Worm (Caenorhabditis elegans) whole organism, L1 larva: Measurements from ENCODE around the gene cls-3.

Experiments used
- C16A3.4 ChIP-seq: fragments of 150-350 bp; optimal IDR thresholded peaks from 2 replicates; lab custom pipeline; 2014; ENCODE audit warnings: missing biosample characterization, missing genetic modification characterization
- C34B4.2 ChIP-seq: sonication (generic microtip); optimal IDR thresholded peaks from 2 replicates; lab custom pipeline; 2017; ENCODE audit warnings: mild to moderate bottlenecking, missing genetic modification characterization, missing compliant biosample characterization
- blmp-1 ChIP-seq: fragments of 150-350 bp; optimal IDR thresholded peaks from 2 replicates; lab custom pipeline; 2014; ENCODE audit warnings: missing biosample characterization, missing genetic modification characterization
- ceh-8 ChIP-seq: fragments of 200-800 bp; sonication (Bioruptor generic); optimal IDR thresholded peaks from 2 replicates; lab custom pipeline; 2018; ENCODE audit warnings: mild to moderate bottlenecking, missing genetic modification characterization, moderate library complexity, missing compliant biosample characterization
- ceh-88 ChIP-seq: fragments of 200-800 bp; sonication (Bioruptor generic); IDR thresholded peaks from 2 replicates; pipeline ENCODE4 v1.3.6; 2022; ENCODE audit warnings: missing genetic modification characterization, missing compliant biosample characterization
- ceh-90 ChIP-seq: sonication (generic microtip); optimal IDR thresholded peaks from 2 replicates; lab custom pipeline; 2016; ENCODE audit warnings: missing genetic modification characterization, missing compliant biosample characterization
- ces-1 ChIP-seq: fragments of 150-350 bp; optimal IDR thresholded peaks from 2 replicates; lab custom pipeline; 2014; ENCODE audit warnings: missing biosample characterization, missing genetic modification reagents, missing genetic modification characterization
- dpl-1 ChIP-seq, 3 experiments: fragments of 150-350 bp in 2 of 3; sonication (generic microtip) in 1 of 3; optimal IDR thresholded peaks; 2 replicates each; lab custom pipeline; 2014 to 2017; ENCODE audit warnings: missing biosample characterization in 3 of 3, missing genetic modification characterization in 3 of 3, missing genetic modification reagents in 3 of 3
- dsc-1 ChIP-seq: sonication (generic microtip); optimal IDR thresholded peaks from 2 replicates; lab custom pipeline; 2016; ENCODE audit warnings: mild to moderate bottlenecking, missing genetic modification characterization, missing compliant biosample characterization
- efl-1 ChIP-seq, 4 experiments: fragments of 150-350 bp; optimal IDR thresholded peaks in 3 of 4; peaks in 1 of 4; 1 replicate in 1 of 4; 2 replicates in 3 of 4; lab custom pipeline; 2014; ENCODE audit warnings: missing biosample characterization in 2 of 4, missing genetic modification characterization in 2 of 4, missing genetic modification reagents in 2 of 4
- egl-27 ChIP-seq, 2 experiments: fragments of 150-350 bp in 1 of 2; sonication (generic microtip); optimal IDR thresholded peaks; 3 replicates each; lab custom pipeline; 2017 to 2018; ENCODE audit warnings: missing biosample characterization in 2 of 2, missing genetic modification characterization in 2 of 2, missing genetic modification reagents in 2 of 2
- elt-2 ChIP-seq: sonication (generic microtip); optimal IDR thresholded peaks from 2 replicates; lab custom pipeline; 2016; ENCODE audit warnings: missing genetic modification characterization, mild to moderate bottlenecking, inconsistent platforms, missing compliant biosample characterization, missing genetic modification reagents
- elt-3 ChIP-seq, 6 experiments: fragments of 150-350 bp in 1 of 6; sonication (generic microtip); optimal IDR thresholded peaks; 2 replicates each; lab custom pipeline; 2017 to 2018; ENCODE audit warnings: missing biosample characterization in 6 of 6, missing genetic modification characterization in 6 of 6, inconsistent platforms in 1 of 6
- hpl-2 ChIP-seq: fragments of 150-350 bp; optimal IDR thresholded peaks from 2 replicates; lab custom pipeline; 2014; ENCODE audit warnings: missing biosample characterization, missing genetic modification reagents, missing genetic modification characterization
- isw-1 ChIP-seq: fragments of 200-800 bp; sonication (Bioruptor generic); IDR thresholded peaks from 2 replicates; pipeline ENCODE4 v1.3.6; 2022; ENCODE audit warnings: missing genetic modification characterization, missing compliant biosample characterization
- jun-1 ChIP-seq: fragments of 150-350 bp; optimal IDR thresholded peaks from 2 replicates; lab custom pipeline; 2014; ENCODE audit warnings: missing biosample characterization, missing genetic modification reagents, missing genetic modification characterization
- lin-13 ChIP-seq: fragments of 150-350 bp; optimal IDR thresholded peaks from 2 replicates; lab custom pipeline; 2014; ENCODE audit warnings: missing biosample characterization, missing genetic modification reagents, missing genetic modification characterization
- lin-14 ChIP-seq: fragments of 200-800 bp; sonication (Bioruptor generic); optimal IDR thresholded peaks from 2 replicates; lab custom pipeline; 2018; ENCODE audit warnings: mild to moderate bottlenecking, missing genetic modification characterization, moderate library complexity, missing compliant biosample characterization
- lin-39 ChIP-seq: fragments of 150-350 bp; optimal IDR thresholded peaks from 2 replicates; lab custom pipeline; 2014; ENCODE audit warnings: missing biosample characterization, missing genetic modification reagents, missing genetic modification characterization
- lsy-2 ChIP-seq, 2 experiments: fragments of 150-350 bp; optimal IDR thresholded peaks; 2 replicates each; lab custom pipeline; 2014; ENCODE audit warnings: missing biosample characterization in 2 of 2, missing genetic modification characterization in 2 of 2
- mab-9 ChIP-seq: fragments of 200-800 bp; sonication (Bioruptor generic); IDR thresholded peaks from 2 replicates; pipeline ENCODE4 v1.3.6; 2022; ENCODE audit warnings: missing genetic modification reagents, missing genetic modification characterization, missing compliant biosample characterization
- mep-1 ChIP-seq: fragments of 150-350 bp; optimal IDR thresholded peaks from 2 replicates; lab custom pipeline; 2014; ENCODE audit warnings: missing biosample characterization, missing genetic modification characterization
- nhr-19 ChIP-seq: fragments of 200-800 bp; sonication (Bioruptor generic); conservative IDR thresholded peaks from 2 replicates; pipeline ENCODE4 v1.3.6; 2022; ENCODE audit warnings: missing genetic modification characterization, missing compliant biosample characterization
- nhr-20 ChIP-seq: sonication (generic microtip); optimal IDR thresholded peaks from 2 replicates; lab custom pipeline; 2016; ENCODE audit warnings: mild to moderate bottlenecking, missing genetic modification characterization, missing compliant biosample characterization
- nhr-76 ChIP-seq: sonication (generic microtip); optimal IDR thresholded peaks from 2 replicates; lab custom pipeline; 2017; ENCODE audit warnings: missing biosample characterization, missing genetic modification characterization
- nhr-77 ChIP-seq: fragments of 150-350 bp; optimal IDR thresholded peaks from 2 replicates; lab custom pipeline; 2014; ENCODE audit warnings: missing biosample characterization, missing genetic modification characterization
- nhr-84 ChIP-seq: sonication (generic microtip); optimal IDR thresholded peaks from 2 replicates; lab custom pipeline; 2017; ENCODE audit warnings: missing biosample characterization, missing genetic modification characterization
- nhr-85 ChIP-seq: sonication (generic microtip); peaks from one replicate; lab custom pipeline; 2016; ENCODE audit warnings: missing genetic modification characterization, inconsistent platforms, missing compliant biosample characterization
- nhr-90 ChIP-seq: sonication (generic microtip); optimal IDR thresholded peaks from 2 replicates; lab custom pipeline; 2016; ENCODE audit warnings: mild to moderate bottlenecking, missing genetic modification characterization, missing compliant biosample characterization; ENCODE audit not compliant: poor library complexity
- pag-3 ChIP-seq: sonication (generic microtip); optimal IDR thresholded peaks from 2 replicates; lab custom pipeline; 2017; ENCODE audit warnings: missing genetic modification characterization, mild to moderate bottlenecking, missing compliant biosample characterization, antibody characterized with exemption, borderline replicate concordance; ENCODE audit not compliant: insufficient read depth
- rnt-1 ChIP-seq: sonication (generic microtip); optimal IDR thresholded peaks from 2 replicates; lab custom pipeline; 2016; ENCODE audit warnings: mild to moderate bottlenecking, missing genetic modification characterization, moderate library complexity, missing compliant biosample characterization
- sup-37 ChIP-seq: fragments of 200-800 bp; sonication (Bioruptor generic); optimal IDR thresholded peaks from 2 replicates; lab custom pipeline; 2018; ENCODE audit warnings: mild to moderate bottlenecking, missing genetic modification characterization, missing compliant biosample characterization
- unc-86 ChIP-seq: sonication (generic microtip); optimal IDR thresholded peaks from 2 replicates; lab custom pipeline; 2016; ENCODE audit warnings: missing genetic modification characterization, missing compliant biosample characterization
- zip-4 ChIP-seq: fragments of 200-800 bp; sonication (Bioruptor generic); optimal IDR thresholded peaks from 2 replicates; lab custom pipeline; 2018; ENCODE audit warnings: mild to moderate bottlenecking, missing genetic modification characterization, moderate library complexity, missing compliant biosample characterization
- ztf-11 ChIP-seq, 2 experiments: sonication (generic microtip); optimal IDR thresholded peaks; 2 replicates each; lab custom pipeline; 2016 to 2017; ENCODE audit warnings: missing genetic modification characterization in 2 of 2, missing biosample characterization in 1 of 2, missing compliant biosample characterization in 1 of 2

The cls-3 gene

ce11 chrIII:9185722-9186121, 5.2 kb downstream of the cls-3 start, which contains the start of gene ZC84.7:
Gene ZC84.7, plus strand, starts transcription at chrIII:9186022.
- TF ChIP-seq jun-1 (tag; lab: Kevin White, UChicago) (no peak), efl-1 (optimal IDR thresholded peaks at IDR 0.05; lab: Kevin White, UChicago) (no peak), efl-1 (GFP tag; optimal IDR thresholded peaks at IDR 0.05 in 1 of 2; lab: Kevin White, UChicago) (peak in 1 of 2 experiments; percentile 5), lin-13 (GFP tag; lab: Kevin White, UChicago) (no peak)
- TF ChIP-seq, all 84 proteins: peak for 1

- no peak for TF ChIP-seq C34B4.2 (tag; lab: Kevin White, UChicago)
- no peak for TF ChIP-seq C16A3.4 (tag; lab: Kevin White, UChicago)
- TF ChIP-seq ztf-11 (tag; optimal IDR thresholded peaks at IDR 0.05; lab: Kevin White, UChicago) = no peak
- TF ChIP-seq ceh-88 = no peak
These were observed 9.7 kb downstream of the cls-3 start, which contains the start of gene tax-4 for ce11 chrIII:9181246-9181645. Gene tax-4, plus strand, starts transcription at chrIII:9181546.

DNA sequence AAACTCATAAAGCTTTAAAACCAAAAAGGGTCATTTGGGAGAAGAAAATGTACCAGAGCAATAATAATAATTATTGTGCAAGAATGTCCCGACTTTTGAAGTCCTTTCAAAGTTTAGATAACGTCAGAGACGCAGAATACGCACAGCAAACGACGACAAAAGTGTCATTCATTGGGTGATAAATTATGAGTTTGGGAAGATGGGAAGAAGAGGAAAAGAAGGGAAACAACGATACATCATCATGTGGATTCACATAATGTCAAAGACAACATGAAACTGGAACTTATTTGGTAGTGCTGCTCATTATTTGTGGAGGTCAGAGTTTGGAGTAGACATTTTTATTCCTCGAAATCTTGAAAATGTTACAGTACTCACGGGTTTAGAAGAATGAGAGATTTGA, 13.0 kb downstream of the cls-3 start:
- TF ChIP-seq nhr-84 (tag; lab: Kevin White, UChicago) (no peak), unc-86 (tag; lab: Kevin White, UChicago) (no peak)

- TF ChIP-seq mep-1 (tag; lab: Kevin White, UChicago) (peak; percentile 2), egl-27 (tag; optimal IDR thresholded peaks at IDR 0.05; lab: Kevin White, UChicago) (no peak), lin-39 (no peak), lsy-2 (tag; optimal IDR thresholded peaks at IDR 0.05; lab: Kevin White, UChicago) (no peak), nhr-19 (no peak), blmp-1 (peak; percentile 43), isw-1 (GFP tag; lab: Robert Waterston, UW) (no peak), nhr-77 (tag; lab: Kevin White, UChicago) (no peak), elt-2 (tag; lab: Kevin White, UChicago) (no peak), zip-4 (GFP tag; lab: Kevin White, UChicago) (no peak), lin-14 (GFP tag; lab: Kevin White, UChicago) (peak; percentile 29), nhr-76 (tag; lab: Kevin White, UChicago) (no peak), dsc-1 (tag; lab: Kevin White, UChicago) (no peak), elt-3 (tag; optimal IDR thresholded peaks at IDR 0.05; lab: Kevin White, UChicago) (no peak), nhr-90 (no peak), nhr-20 (tag; lab: Kevin White, UChicago) (peak; percentile 11), rnt-1 (tag; lab: Kevin White, UChicago) (peak; percentile 6), ces-1 (GFP tag; lab: Kevin White, UChicago) (no peak), sup-37 (GFP tag; lab: Kevin White, UChicago) (no peak), ceh-8 (no peak), ztf-11 (tag; optimal IDR thresholded peaks at IDR 0.05; lab: Kevin White, UChicago) (peak in 1 of 2 experiments; percentile 18), dpl-1 (GFP tag; optimal IDR thresholded peaks at IDR 0.05; lab: Kevin White, UChicago) (no peak)
These were observed 14.9 kb downstream of the cls-3 start for ce11 chrIII:9176008-9176407.

- TF ChIP-seq mab-9 (no peak), nhr-85 (tag; lab: Kevin White, UChicago) (peak; percentile 60), ceh-90 (no peak), elt-3 (tag; optimal IDR thresholded peaks at IDR 0.05; lab: Kevin White, UChicago) (peak in 2 of 6 experiments; percentile 20 to 48), lin-14 (GFP tag; lab: Kevin White, UChicago) (peak; percentile 23), pag-3 (tag; lab: Kevin White, UChicago) (peak; percentile 68), hpl-2 (no peak)
These were observed 17.7 kb downstream of the cls-3 start for ce11 chrIII:9173239-9173638.
